Fruit fly (Drosophila melanogaster): ENCODE results near the gene CG7133.

DNA sequence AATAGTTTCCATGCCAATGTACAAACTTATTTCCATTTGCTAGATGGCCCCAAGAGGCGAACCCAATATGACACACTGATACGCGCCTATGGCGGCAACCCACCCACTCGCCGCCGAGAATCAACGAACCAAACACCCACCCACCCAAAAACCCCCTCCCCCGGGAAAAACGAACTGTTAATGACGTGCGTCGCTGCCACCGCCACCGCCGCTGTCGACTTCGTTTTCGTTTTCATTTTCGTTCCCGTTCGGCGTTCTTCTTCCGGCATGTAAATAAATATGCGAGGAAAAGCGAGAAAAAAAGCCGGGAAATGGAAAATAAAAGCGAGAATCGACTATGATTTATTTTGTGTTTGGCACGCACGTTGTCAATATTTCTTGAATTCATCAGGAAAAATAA is 23.2 kb downstream of the CG7133 start:
- TF ChIP-seq Crg-1 (GFP tag; optimal IDR thresholded peaks at IDR 0.05) (no peak), kay (GFP tag; ENCODE audit: borderline replicate concordance) (no peak), Hr96 (GFP tag; optimal IDR thresholded peaks at IDR 0.05) (no peak), Mnt (GFP tag; optimal IDR thresholded peaks at IDR 0.05) (no peak), CG7045 (GFP tag; optimal IDR thresholded peaks at IDR 0.05) (no peak), tj (GFP tag; optimal IDR thresholded peaks at IDR 0.05) (no peak), toe (GFP tag; optimal IDR thresholded peaks at IDR 0.05) (no peak), CG12768 (GFP tag; optimal IDR thresholded peaks at IDR 0.05) (no peak)
